Worm (Caenorhabditis elegans) whole organism, mixed stage, embryonic: ENCODE data around the gene oma-2.

Experiments used
- ham-2 ChIP-seq: fragments of 200-800 bp; sonication (Bioruptor generic); optimal IDR thresholded peaks from 2 replicates; lab custom pipeline; 2018; ENCODE audit warnings: mild to moderate bottlenecking, missing genetic modification characterization, missing compliant biosample characterization
- nhr-28 ChIP-seq: fragments of 150-350 bp; optimal IDR thresholded peaks from 2 replicates; lab custom pipeline; 2014; ENCODE audit warnings: missing biosample characterization, missing genetic modification characterization

ce11 chrV:8039085-8039525, 9.9 kb downstream of the oma-2 start:
- TF ChIP-seq ham-2 (GFP tag; lab: Kevin White, UChicago) (no peak), nhr-28 (tag; lab: Kevin White, UChicago) (no peak)
